Worm (Caenorhabditis elegans) whole organism, L4/young adult: Measurements from ENCODE around the gene B0304.2.

Experiments
- W03F9.2 ChIP-seq: fragments of 150-350 bp; optimal IDR thresholded peaks from 2 replicates; lab custom pipeline; 2014; ENCODE audit warnings: missing biosample characterization, missing genetic modification characterization
- dao-5 ChIP-seq: sonication (generic microtip); optimal IDR thresholded peaks from 2 replicates; lab custom pipeline; 2016; ENCODE audit warnings: missing genotype, missing genetic modification characterization, moderate library complexity, missing compliant biosample characterization
- him-1 ChIP-seq: sonication (generic microtip); optimal IDR thresholded peaks from 2 replicates; lab custom pipeline; 2016; ENCODE audit warnings: missing genotype, missing genetic modification reagents, missing genetic modification characterization, missing compliant biosample characterization

Gene B0304.2

DNA sequence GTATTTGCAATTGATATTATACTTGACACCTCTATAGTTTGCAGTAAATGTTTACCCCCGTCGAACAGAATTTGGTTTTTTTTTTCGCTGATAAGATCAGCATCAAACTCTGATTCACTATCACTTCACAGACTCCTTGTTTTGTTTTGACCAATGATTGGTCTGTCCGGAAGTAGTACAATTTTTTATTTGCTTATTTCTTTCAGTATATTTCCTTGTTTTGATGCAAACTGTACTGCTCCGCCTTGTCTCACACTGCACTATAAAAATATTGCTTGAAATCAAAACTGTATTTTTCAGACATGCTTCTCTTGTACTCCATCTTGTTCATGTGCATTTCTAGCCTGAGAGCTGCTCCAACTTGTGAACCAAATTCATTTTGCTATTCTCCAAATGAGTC lies 34.1 kb downstream of the B0304.2 start, which contains the start of gene M03A1.3:
Gene M03A1.3 (plus strand): TSS at position 301 of the 400 bp plus-strand sequence.
- TF ChIP-seq W03F9.2 (tag; lab: Kevin White, UChicago) = no peak
- TF ChIP-seq him-1 = no peak
- TF ChIP-seq dao-5 = no peak

DNA sequence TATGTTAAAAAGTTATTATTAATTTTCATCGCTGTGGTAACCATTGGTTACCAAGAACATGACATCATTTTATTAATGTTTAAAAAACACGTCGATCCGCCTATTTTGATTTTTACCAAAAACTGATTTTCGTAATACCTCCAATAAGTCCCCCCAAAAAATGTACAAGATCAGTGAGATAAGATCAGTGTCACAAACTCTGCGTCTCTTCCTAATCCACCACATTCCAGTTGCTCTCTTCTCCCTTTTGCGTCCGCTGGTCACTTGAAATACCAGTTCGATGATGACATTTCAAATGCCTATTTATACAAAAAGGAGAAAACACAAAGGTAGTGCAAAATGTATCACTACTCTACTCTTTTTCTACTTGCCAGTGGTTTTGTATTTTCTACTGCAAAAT lies 36.6 kb downstream of the B0304.2 start, which contains the start of gene M03A1.8:
Gene M03A1.8 (plus strand): TSS at position 269 of the 400 bp plus-strand sequence.
- TF ChIP-seq him-1 (no peak), W03F9.2 (tag; lab: Kevin White, UChicago) (no peak), dao-5 (no peak)

ce11 chrII:4562503-4563000 lies 39.1 kb downstream of the B0304.2 start, which contains the start of gene dao-2:
Gene dao-2 (plus strand): TSS chrII:4562950.
- TF ChIP-seq him-1 = no peak
- no peak for TF ChIP-seq W03F9.2 (tag; lab: Kevin White, UChicago)
- no peak for TF ChIP-seq dao-5

DNA sequence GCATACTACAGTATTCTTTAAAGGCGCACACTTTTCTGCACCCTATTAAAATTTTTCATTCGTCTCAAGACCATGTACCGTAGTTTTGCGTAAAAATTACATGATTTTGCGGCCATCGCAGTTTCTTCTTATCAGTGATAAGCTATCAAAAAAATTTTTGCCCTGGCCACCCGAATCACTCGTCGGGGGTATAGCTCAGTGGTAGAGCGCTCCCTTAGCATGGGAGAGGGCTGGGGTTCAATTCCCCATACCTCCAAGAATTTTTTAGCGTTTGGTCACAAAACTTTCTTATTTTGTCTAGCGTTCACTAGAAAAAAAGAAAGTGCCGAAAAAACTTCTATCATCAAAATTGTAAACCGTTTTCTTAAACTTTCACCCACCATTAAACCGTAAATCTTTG lies 41.8 kb downstream of the B0304.2 start:
- TF ChIP-seq him-1 (no peak), W03F9.2 (tag; lab: Kevin White, UChicago) (no peak), dao-5 (no peak)

DNA sequence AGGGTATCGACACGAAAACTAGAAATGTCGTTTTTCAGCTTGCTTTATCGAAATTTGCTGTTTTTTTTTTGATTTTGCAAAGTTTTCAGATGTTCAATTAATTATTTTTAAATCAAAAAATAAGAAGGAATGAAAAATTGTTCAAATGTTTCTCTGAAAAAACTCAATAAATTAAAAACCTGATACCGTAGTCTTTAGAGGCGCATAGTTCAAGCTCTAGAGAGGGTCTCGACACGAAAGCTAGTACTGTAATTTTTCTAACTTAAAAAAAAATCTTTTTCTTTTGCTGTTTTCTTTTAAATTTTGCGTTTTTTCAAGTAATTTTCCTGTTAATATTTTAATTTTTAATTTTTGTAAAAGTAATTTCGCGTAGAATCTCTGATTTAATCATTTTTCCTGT lies 42.8 kb downstream of the B0304.2 start:
- TF ChIP-seq him-1 (no peak), W03F9.2 (tag; lab: Kevin White, UChicago) (no peak), dao-5 (no peak)

DNA sequence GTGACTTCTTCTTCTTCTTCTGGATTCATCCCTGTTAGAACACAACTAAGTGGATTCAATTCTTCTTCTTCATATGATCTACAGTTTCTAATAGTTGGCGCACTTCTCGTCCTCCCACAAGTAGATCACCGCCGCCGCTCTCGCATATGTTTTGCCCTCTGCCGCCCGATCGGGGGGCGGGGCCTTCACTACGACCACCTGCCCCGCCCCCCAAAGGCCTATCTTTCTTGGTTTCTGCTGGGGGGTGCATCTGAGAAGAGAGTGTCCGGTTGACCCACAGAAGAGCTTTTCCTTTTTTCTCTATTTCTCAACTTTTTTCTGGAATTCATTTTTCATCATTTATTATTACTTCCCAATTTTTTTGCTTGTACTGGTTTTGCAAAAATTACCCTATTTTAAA lies 47.7 kb downstream of the B0304.2 start:
- TF ChIP-seq him-1 (peak; percentile 16), W03F9.2 (tag; lab: Kevin White, UChicago) (no peak), dao-5 (no peak)

DNA sequence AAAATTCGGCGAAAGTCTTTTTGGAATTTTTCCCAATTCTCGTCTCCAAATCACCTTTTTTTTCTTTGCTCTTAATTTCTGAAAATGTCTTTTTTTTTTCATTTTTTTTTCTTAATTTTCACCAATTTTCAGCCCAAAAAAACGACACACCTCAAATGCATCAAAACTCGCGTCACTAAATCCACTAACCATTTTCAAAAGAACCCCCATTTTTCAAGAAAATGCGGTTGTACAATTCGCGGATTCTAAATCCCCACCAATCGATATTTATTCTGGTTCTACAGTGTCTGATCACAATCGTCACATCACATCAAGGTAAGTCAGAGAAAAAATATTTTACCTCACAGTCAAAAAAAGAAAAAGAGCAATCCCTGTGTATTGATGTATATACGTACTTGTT lies 48.4 kb downstream of the B0304.2 start, which contains the start of gene vab-1:
Gene vab-1 (plus strand): TSS at position 133 of the 400 bp plus-strand sequence.
- TF ChIP-seq W03F9.2 (tag; lab: Kevin White, UChicago) (no peak), dao-5 (no peak), him-1 (no peak)

DNA sequence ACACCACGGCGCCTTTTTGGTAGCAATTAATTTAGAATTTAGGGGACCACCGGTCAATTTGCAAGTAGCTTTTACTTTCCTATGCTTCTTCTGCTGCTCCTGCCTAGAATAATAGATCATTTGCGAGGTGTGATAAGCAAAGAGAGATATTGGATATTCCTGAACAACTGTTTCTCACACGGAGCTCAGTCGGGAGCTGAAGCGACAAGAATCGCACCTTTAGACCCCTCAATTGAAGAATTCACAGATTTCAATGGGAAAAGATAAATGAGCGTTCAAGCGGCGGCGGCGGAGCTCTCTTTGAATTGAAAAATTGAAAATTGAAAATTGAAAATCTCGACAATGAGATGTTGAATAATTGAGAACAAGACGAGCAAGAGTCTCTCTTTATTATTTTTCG lies 49.2 kb downstream of the B0304.2 start:
- TF ChIP-seq him-1 (no peak), dao-5 (no peak), W03F9.2 (tag; lab: Kevin White, UChicago) (no peak)

- TF ChIP-seq him-1 (no peak), W03F9.2 (tag; lab: Kevin White, UChicago) (no peak), dao-5 (no peak)
These were observed 49.7 kb downstream of the B0304.2 start for ce11 chrII:4573084-4573483.
